Fruit fly (Drosophila melanogaster) whole organism, pupa: Measurements from ENCODE around the gene mRRF1.

Experiments used
- CG32121 ChIP-seq: fragments of 200-800 bp; sonication (Bioruptor generic); IDR thresholded peaks from 2 replicates; pipeline ENCODE4 v1.3.6; 2022; ENCODE audit warnings: missing biosample characterization, missing genetic modification characterization
- EcR ChIP-seq: fragments of 200-800 bp; sonication (Bioruptor generic); optimal IDR thresholded peaks from 3 replicates; lab custom pipeline; 2019; ENCODE audit warnings: missing biosample characterization, missing genetic modification characterization, mild to moderate bottlenecking, moderate library complexity, missing genetic modification reagents

- TF ChIP-seq CG32121: no peak
- no peak for TF ChIP-seq EcR (GFP tag; lab: Kevin White, UChicago)
These were observed 19.0 kb upstream of the mRRF1 start for dm6 chr3L:9345157-9345556.
